Fruit fly (Drosophila melanogaster): ENCODE measurements around the gene CG6729.

CG6729 gene

dm6 chr2L:10706267-10706666, 37.5 kb downstream of the CG6729 start:
- no peak for TF ChIP-seq CG17801 (GFP tag; optimal IDR thresholded peaks at IDR 0.05; ENCODE audit: partially characterized antibody)

- TF ChIP-seq CG17801 (GFP tag; optimal IDR thresholded peaks at IDR 0.05; ENCODE audit: partially characterized antibody), result no peak
Observed at dm6 chr2L:10704425-10704824, 39.3 kb downstream of the CG6729 start.

dm6 chr2L:10703281-10703680, 40.5 kb downstream of the CG6729 start, which contains the start of gene CG6415:
Gene CG6415 (plus strand): TSS chr2L:10703621.
- TF ChIP-seq CG17801 (GFP tag; optimal IDR thresholded peaks at IDR 0.05; ENCODE audit: partially characterized antibody), result no peak

DNA sequence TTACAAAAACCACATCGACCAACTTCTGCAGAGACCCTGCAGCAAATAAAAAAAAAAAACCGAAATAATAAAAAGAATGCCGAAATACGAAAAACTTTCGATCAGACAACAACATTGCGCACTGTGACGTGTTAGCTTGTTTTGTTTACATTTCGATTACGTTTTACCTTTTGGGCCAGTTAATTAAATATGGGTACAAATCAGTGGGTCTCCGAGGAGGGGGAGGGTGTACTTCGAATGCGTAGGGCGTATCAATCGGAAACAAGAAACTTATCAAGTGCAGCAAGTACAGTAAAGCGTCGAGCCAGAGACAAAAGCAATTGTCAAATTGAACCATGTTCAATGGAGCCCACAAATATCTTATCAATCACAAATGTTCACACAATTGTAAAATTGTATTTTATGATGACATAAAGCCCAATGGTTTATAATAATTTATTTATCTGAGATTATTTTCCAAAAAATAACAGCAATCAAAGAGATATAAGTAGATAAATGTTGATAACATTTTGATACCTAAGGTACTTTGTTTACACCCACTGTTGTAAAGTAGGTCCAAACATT, 42.2 kb downstream of the CG6729 start, which contains the start of gene Lip1:
Lip1 (minus strand) TSS at position 46 of the 564 bp plus-strand sequence.
- no peak for TF ChIP-seq CG17801 (GFP tag; optimal IDR thresholded peaks at IDR 0.05; ENCODE audit: partially characterized antibody)

DNA sequence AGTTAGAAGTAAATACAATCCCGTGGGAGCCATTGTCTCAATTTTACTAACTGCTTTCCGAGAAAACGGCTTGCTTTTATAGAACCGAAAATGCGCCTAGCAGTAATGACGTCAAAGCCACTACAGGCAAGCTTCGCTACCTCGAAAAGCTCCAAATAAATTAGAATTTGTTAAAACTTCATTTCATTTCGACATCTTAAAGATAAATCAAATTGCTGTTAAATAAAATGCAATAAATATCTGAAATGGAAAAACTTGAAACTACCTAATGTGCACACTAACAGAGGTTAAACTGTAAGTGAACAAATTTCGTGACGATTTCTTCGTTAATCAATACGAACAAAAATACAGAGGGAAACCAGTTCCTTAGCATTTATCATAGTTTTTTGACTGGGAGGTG, 45.7 kb downstream of the CG6729 start, which contains the start of gene CG7300:
CG7300 (minus strand) TSS at position 52 of the 400 bp plus-strand sequence.
- TF ChIP-seq CG17801 (GFP tag; optimal IDR thresholded peaks at IDR 0.05; ENCODE audit: partially characterized antibody), result no peak

- no peak for TF ChIP-seq CG17801 (GFP tag; optimal IDR thresholded peaks at IDR 0.05; ENCODE audit: partially characterized antibody)
Observed at dm6 chr2L:10694053-10694618, 49.6 kb downstream of the CG6729 start, which contains the start of gene CG17108. Gene CG17108 (minus strand): TSS chr2L:10694103.

- TF ChIP-seq CG17801 (GFP tag; optimal IDR thresholded peaks at IDR 0.05; ENCODE audit: partially characterized antibody), result no peak
Observed at dm6 chr2L:10693018-10693417, 50.7 kb downstream of the CG6729 start.
